Fruit fly (Drosophila melanogaster) whole organism, adult: ENCODE data around the gene BobA.

ENCODE experiments used
- CG11617 ChIP-seq: fragments of 200-800 bp; sonication (Bioruptor generic); optimal IDR thresholded peaks from 2 replicates; lab custom pipeline; 2017; ENCODE audit warnings: mild to moderate bottlenecking, missing biosample characterization, missing genetic modification reagents, missing genetic modification characterization
- CG12768 ChIP-seq: fragments of 200-800 bp; sonication (Bioruptor generic); optimal IDR thresholded peaks from 2 replicates; lab custom pipeline; 2017; ENCODE audit warnings: missing biosample characterization, missing genetic modification characterization, mild to moderate bottlenecking, moderate library complexity, missing genetic modification reagents
- CG14711 ChIP-seq: fragments of 200-800 bp; sonication (Bioruptor generic); optimal IDR thresholded peaks from 2 replicates; lab custom pipeline; 2018; ENCODE audit warnings: missing biosample characterization, mild to moderate bottlenecking, missing genetic modification characterization, moderate library complexity
- CG1620 ChIP-seq: fragments of 200-800 bp; sonication (Bioruptor generic); optimal IDR thresholded peaks from 2 replicates; lab custom pipeline; 2016; ENCODE audit warnings: missing biosample characterization, missing genetic modification characterization
- CG33017 ChIP-seq: fragments of 200-800 bp; sonication (Bioruptor generic); optimal IDR thresholded peaks from 2 replicates; lab custom pipeline; 2018; ENCODE audit warnings: missing biosample characterization, mild to moderate bottlenecking, missing genetic modification characterization, moderate library complexity
- CG5204 ChIP-seq: fragments of 200-800 bp; sonication (Bioruptor generic); optimal IDR thresholded peaks from 2 replicates; lab custom pipeline; 2016; ENCODE audit warnings: missing biosample characterization, missing genetic modification characterization
- CG7045 ChIP-seq: fragments of 200-800 bp; sonication (Bioruptor generic); optimal IDR thresholded peaks from 2 replicates; lab custom pipeline; 2017; ENCODE audit warnings: missing biosample characterization, mild to moderate bottlenecking, missing genetic modification characterization
- CG7101 ChIP-seq: fragments of 200-800 bp; sonication (Bioruptor generic); optimal IDR thresholded peaks from 2 replicates; lab custom pipeline; 2018; ENCODE audit warnings: missing biosample characterization, mild to moderate bottlenecking, missing genetic modification characterization, moderate library complexity
- Clk ChIP-seq: fragments of 200-800 bp; sonication (Bioruptor generic); optimal IDR thresholded peaks from 2 replicates; lab custom pipeline; 2017; ENCODE audit warnings: missing biosample characterization, missing genetic modification characterization
- Crg-1 ChIP-seq: fragments of 200-800 bp; sonication (Bioruptor generic); optimal IDR thresholded peaks from 2 replicates; lab custom pipeline; 2016; ENCODE audit warnings: missing biosample characterization, missing genetic modification characterization
- Hr96 ChIP-seq: fragments of 200-800 bp; sonication (Bioruptor generic); optimal IDR thresholded peaks from 2 replicates; lab custom pipeline; 2016; ENCODE audit warnings: missing biosample characterization, missing genetic modification characterization
- Mnt ChIP-seq: fragments of 200-800 bp; sonication (Bioruptor generic); optimal IDR thresholded peaks from 2 replicates; lab custom pipeline; 2016; ENCODE audit warnings: missing biosample characterization, mild to moderate bottlenecking, missing genetic modification characterization
- bab1 ChIP-seq: fragments of 200-800 bp; sonication (Bioruptor generic); optimal IDR thresholded peaks from 3 replicates; lab custom pipeline; 2019; ENCODE audit warnings: missing biosample characterization, mild to moderate bottlenecking, missing genetic modification characterization, moderate library complexity
- cic ChIP-seq: fragments of 200-800 bp; sonication (Bioruptor generic); optimal IDR thresholded peaks from 2 replicates; lab custom pipeline; 2017; ENCODE audit warnings: missing biosample characterization, mild to moderate bottlenecking, missing genetic modification characterization, moderate library complexity
- cnc ChIP-seq, 2 experiments: fragments of >200 bp; optimal IDR thresholded peaks; 2 replicates each; lab custom pipeline; 2017
- kay ChIP-seq: fragments of 200-800 bp; sonication (Bioruptor generic); peaks from one replicate; lab custom pipeline; 2016; ENCODE audit warnings: missing biosample characterization, missing genetic modification characterization, borderline replicate concordance
- ovo ChIP-seq: fragments of 200-800 bp; sonication (Bioruptor generic); optimal IDR thresholded peaks from 2 replicates; lab custom pipeline; 2016; ENCODE audit warnings: missing biosample characterization, missing genetic modification characterization
- pad ChIP-seq: fragments of 200-800 bp; sonication (Bioruptor generic); optimal IDR thresholded peaks from 3 replicates; lab custom pipeline; 2017; ENCODE audit warnings: missing biosample characterization, missing genetic modification characterization, mild to moderate bottlenecking, moderate library complexity, missing genetic modification reagents
- tj ChIP-seq: fragments of 200-800 bp; sonication (Bioruptor generic); optimal IDR thresholded peaks from 3 replicates; lab custom pipeline; 2017; ENCODE audit warnings: missing biosample characterization, mild to moderate bottlenecking, missing genetic modification characterization, moderate library complexity
- toe ChIP-seq: fragments of 200-800 bp; sonication (Bioruptor generic); optimal IDR thresholded peaks from 2 replicates; lab custom pipeline; 2016; ENCODE audit warnings: missing biosample characterization, missing genetic modification characterization

BobA gene

DNA sequence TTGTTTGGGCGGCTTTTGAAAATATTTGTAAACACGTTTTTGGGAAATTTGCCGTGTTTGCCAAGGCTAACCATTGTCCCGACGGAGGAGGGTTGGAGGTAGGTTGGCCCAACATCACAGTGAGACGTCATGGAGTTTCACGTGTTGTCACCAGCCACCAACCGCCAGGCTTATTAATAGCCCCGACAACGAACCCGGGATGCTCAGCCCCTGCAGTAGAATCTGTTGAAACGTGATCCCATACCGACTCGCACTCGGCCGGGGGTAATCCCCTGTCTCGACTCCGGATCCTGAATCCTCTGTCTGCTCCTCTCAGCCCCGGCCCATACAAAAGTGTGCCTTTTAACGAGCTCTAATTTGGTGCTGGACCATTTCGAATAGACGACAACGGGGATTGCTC, 14.6 kb upstream of the BobA start:
- TF ChIP-seq Hr96 (GFP tag; lab: Kevin White, UChicago) (no peak), CG14711 (tag; lab: Kevin White, UChicago) (no peak), CG11617 (GFP tag; lab: Kevin White, UChicago) (no peak), cic (GFP tag; lab: Kevin White, UChicago) (no peak), CG5204 (no peak), Crg-1 (GFP tag; lab: Kevin White, UChicago) (no peak), CG7101 (tag; lab: Kevin White, UChicago) (no peak), bab1 (GFP tag; lab: Kevin White, UChicago) (no peak), Mnt (GFP tag; lab: Kevin White, UChicago) (no peak), toe (GFP tag; lab: Kevin White, UChicago) (no peak), Clk (GFP tag; lab: Kevin White, UChicago) (no peak), kay (GFP tag; lab: Kevin White, UChicago) (no peak), CG33017 (no peak), CG7045 (GFP tag; lab: Kevin White, UChicago) (no peak), ovo (no peak), pad (no peak), CG1620 (GFP tag; lab: Kevin White, UChicago) (no peak), tj (GFP tag; lab: Kevin White, UChicago) (no peak)

- TF ChIP-seq CG33017 (no peak), CG5204 (no peak), tj (GFP tag; lab: Kevin White, UChicago) (no peak), Mnt (GFP tag; lab: Kevin White, UChicago) (no peak), toe (GFP tag; lab: Kevin White, UChicago) (no peak), cic (GFP tag; lab: Kevin White, UChicago) (no peak), Hr96 (GFP tag; lab: Kevin White, UChicago) (no peak)
These were observed 12.8 kb upstream of the BobA start for dm6 chr3L:14958613-14959327.

DNA sequence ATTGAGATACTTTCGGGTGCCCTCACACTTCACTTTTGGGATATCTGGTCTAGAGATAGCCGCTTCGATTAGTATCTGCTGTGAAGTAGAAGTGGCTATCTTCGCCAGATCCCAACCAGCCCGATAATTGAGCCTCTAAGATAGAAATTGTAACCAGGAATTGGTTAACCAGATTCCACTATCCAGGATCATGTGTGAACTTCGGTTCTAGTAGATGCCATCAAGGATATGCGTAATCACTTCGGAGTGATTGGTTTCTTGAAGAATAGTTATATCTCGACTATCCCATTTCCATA, 11.1 kb upstream of the BobA start:
- no peak for TF ChIP-seq CG14711 (tag; lab: Kevin White, UChicago)
- no peak for TF ChIP-seq bab1 (GFP tag; lab: Kevin White, UChicago)
- no peak for TF ChIP-seq CG11617 (GFP tag; lab: Kevin White, UChicago)
- TF ChIP-seq pad: no peak
- no peak for TF ChIP-seq CG1620 (GFP tag; lab: Kevin White, UChicago)
- no peak for TF ChIP-seq cic (GFP tag; lab: Kevin White, UChicago)
- no peak for TF ChIP-seq CG33017
- no peak for TF ChIP-seq CG7045 (GFP tag; lab: Kevin White, UChicago)
- no peak for TF ChIP-seq kay (GFP tag; lab: Kevin White, UChicago)
- no peak for TF ChIP-seq CG7101 (tag; lab: Kevin White, UChicago)
- no peak for TF ChIP-seq Mnt (GFP tag; lab: Kevin White, UChicago)
- no peak for TF ChIP-seq CG5204

dm6 chr3L:14956288-14957032, 10.5 kb upstream of the BobA start:
- TF ChIP-seq pad (no peak), bab1 (GFP tag; lab: Kevin White, UChicago) (no peak), toe (GFP tag; lab: Kevin White, UChicago) (no peak), cnc (optimal IDR thresholded peaks at IDR 0.05; lab: Kevin White, UChicago) (no peak), CG5204 (no peak), CG12768 (GFP tag; lab: Kevin White, UChicago) (no peak), CG11617 (GFP tag; lab: Kevin White, UChicago) (no peak), CG14711 (tag; lab: Kevin White, UChicago) (no peak), Mnt (GFP tag; lab: Kevin White, UChicago) (no peak), Clk (GFP tag; lab: Kevin White, UChicago) (no peak), Hr96 (GFP tag; lab: Kevin White, UChicago) (no peak), CG33017 (no peak), kay (GFP tag; lab: Kevin White, UChicago) (no peak), CG7045 (GFP tag; lab: Kevin White, UChicago) (no peak), CG7101 (tag; lab: Kevin White, UChicago) (no peak), cic (GFP tag; lab: Kevin White, UChicago) (no peak), ovo (no peak)

DNA sequence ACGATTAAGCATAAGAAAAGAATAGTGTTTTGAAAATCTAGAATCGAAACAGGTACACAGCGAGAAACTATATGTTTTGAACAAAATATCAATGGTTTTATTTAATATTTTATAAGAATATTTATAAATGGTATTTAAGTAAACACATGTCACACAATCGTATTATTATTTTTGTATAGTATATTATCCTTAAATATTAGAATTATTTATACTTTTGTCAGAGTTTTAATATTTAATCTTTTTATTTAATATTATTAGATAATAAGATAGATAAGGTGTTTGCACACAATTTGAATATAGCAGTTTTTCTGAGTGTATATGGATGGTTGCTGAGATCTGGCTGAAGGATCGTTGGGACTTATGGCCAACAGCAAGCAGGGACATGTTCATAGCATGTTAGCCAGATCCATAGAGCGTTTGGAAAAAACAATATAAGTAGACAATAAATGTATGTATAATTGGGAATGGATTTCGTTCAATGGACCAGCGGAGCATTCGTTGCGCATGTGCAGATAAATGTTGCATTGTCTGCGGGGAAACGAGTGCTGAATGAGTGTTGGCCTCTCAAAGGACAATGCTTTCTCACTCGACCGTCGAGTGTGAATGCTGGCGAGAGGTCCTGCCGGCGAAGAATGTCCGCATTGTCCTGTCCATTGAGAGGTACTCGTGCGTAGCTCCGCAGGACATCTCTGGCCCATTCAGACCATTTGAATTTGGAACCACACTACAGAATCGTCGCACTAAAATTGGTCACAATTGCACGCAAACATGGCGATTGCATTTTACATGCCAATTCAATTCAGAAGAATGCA, 7.1 kb upstream of the BobA start:
- TF ChIP-seq CG14711 (tag; lab: Kevin White, UChicago): no peak

DNA sequence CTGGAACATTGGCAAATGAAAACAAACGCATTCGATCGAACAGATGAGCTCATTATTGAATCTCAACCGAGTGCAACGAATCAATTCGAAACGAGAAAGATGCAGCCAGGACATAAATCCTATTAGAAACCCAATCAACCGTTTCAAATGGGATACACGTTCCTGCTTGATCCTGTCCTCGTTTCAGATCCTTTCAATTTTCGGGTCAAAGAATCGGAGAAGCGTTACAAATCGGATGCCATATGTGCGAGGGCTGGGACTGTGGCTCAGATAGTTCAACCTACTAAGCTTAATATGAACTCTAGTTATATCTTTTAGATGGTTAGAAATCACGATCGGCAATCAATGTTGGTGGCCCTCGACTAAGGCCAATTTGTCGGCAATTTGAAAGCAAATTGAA, 4.0 kb upstream of the BobA start:
- TF ChIP-seq ovo: no peak
- TF ChIP-seq kay (GFP tag; lab: Kevin White, UChicago): no peak
- TF ChIP-seq CG7101 (tag; lab: Kevin White, UChicago): no peak
- TF ChIP-seq Mnt (GFP tag; lab: Kevin White, UChicago): no peak
- TF ChIP-seq CG14711 (tag; lab: Kevin White, UChicago): no peak
- TF ChIP-seq tj (GFP tag; lab: Kevin White, UChicago): no peak
- TF ChIP-seq CG11617 (GFP tag; lab: Kevin White, UChicago): no peak
- TF ChIP-seq CG1620 (GFP tag; lab: Kevin White, UChicago): no peak
- TF ChIP-seq Hr96 (GFP tag; lab: Kevin White, UChicago): no peak
- no peak for TF ChIP-seq bab1 (GFP tag; lab: Kevin White, UChicago)
